ENCODE assay signal across 4 worm cellular contexts in genomic region chrII:7708540-7708939, ce11.
A peak's percentile ranks its signal among the peaks of the same experiment; 100 is the strongest.
TF ChIP-seq lines count a peak whose summit lies in the region.

Gene B0495.9, minus strand, starts transcription at chrII:7708710.

TF ChIP-seq in whole organism, L2 larva, 48 proteins besides CTCF, POLR2A, EP300 and RAD21:
- TF ChIP-seq mab-5 (tag; optimal IDR thresholded peaks at IDR 0.05; lab: Kevin White, UChicago): no peak
- TF ChIP-seq alr-1 (tag; optimal IDR thresholded peaks at IDR 0.05; lab: Kevin White, UChicago): no peak
- no peak for TF ChIP-seq zag-1 (tag; optimal IDR thresholded peaks at IDR 0.05; lab: Kevin White, UChicago)
- peak; percentile 14 for TF ChIP-seq sma-9 (GFP tag; optimal IDR thresholded peaks at IDR 0.05; lab: Kevin White, UChicago)
- TF ChIP-seq sma-9 (tag; optimal IDR thresholded peaks at IDR 0.05; lab: Kevin White, UChicago): no peak
- TF ChIP-seq unc-39 (tag; optimal IDR thresholded peaks at IDR 0.05; lab: Kevin White, UChicago): no peak
- TF ChIP-seq F13H6.1 (tag; optimal IDR thresholded peaks at IDR 0.05; lab: Kevin White, UChicago): peak; percentile 51
- TF ChIP-seq blmp-1 (tag; optimal IDR thresholded peaks at IDR 0.05; lab: Kevin White, UChicago; ENCODE audit: insufficient read depth): no peak
- peak; percentile 19 for TF ChIP-seq egl-27 (tag; optimal IDR thresholded peaks at IDR 0.05; lab: Kevin White, UChicago)
- peak; percentile 33 for TF ChIP-seq nhr-11 (tag; optimal IDR thresholded peaks at IDR 0.05; lab: Kevin White, UChicago)
- TF ChIP-seq mdl-1 (tag; optimal IDR thresholded peaks at IDR 0.05; lab: Kevin White, UChicago): no peak
- TF ChIP-seq sem-4 (tag; optimal IDR thresholded peaks at IDR 0.05; lab: Kevin White, UChicago): peak; percentile 7
- peak; percentile 63 for TF ChIP-seq nhr-129 (tag; optimal IDR thresholded peaks at IDR 0.05; lab: Kevin White, UChicago)
- no peak for TF ChIP-seq R02D3.7 (tag; optimal IDR thresholded peaks at IDR 0.05; lab: Kevin White, UChicago)
- TF ChIP-seq lsy-2 (tag; optimal IDR thresholded peaks at IDR 0.05; lab: Kevin White, UChicago): peak; percentile 13 to 65
- TF ChIP-seq unc-55 (GFP tag; optimal IDR thresholded peaks at IDR 0.05; lab: Kevin White, UChicago): peak; percentile 68
- no peak for TF ChIP-seq fos-1 (tag; optimal IDR thresholded peaks at IDR 0.05; lab: Kevin White, UChicago)
- no peak for TF ChIP-seq nhr-77 (tag; optimal IDR thresholded peaks at IDR 0.05; lab: Kevin White, UChicago)
- TF ChIP-seq C34F6.9 (tag; optimal IDR thresholded peaks at IDR 0.05; lab: Kevin White, UChicago): peak; percentile 44
- peak; percentile 31 for TF ChIP-seq lin-11 (tag; optimal IDR thresholded peaks at IDR 0.05; lab: Kevin White, UChicago)

TF ChIP-seq in whole organism, L4 larva, 104 proteins besides CTCF, POLR2A, EP300 and RAD21 (continues in another document):
- peak; percentile 28 for TF ChIP-seq nhr-28 (tag; optimal IDR thresholded peaks at IDR 0.05; lab: Kevin White, UChicago)
- no peak for TF ChIP-seq nhr-42 (GFP tag; IDR thresholded peaks at IDR 0.05; lab: Robert Waterston, UW)
- TF ChIP-seq zip-2 (tag; optimal IDR thresholded peaks at IDR 0.05; lab: Kevin White, UChicago): no peak
- TF ChIP-seq ceh-82 (tag; optimal IDR thresholded peaks at IDR 0.05; lab: Kevin White, UChicago): no peak
- TF ChIP-seq unc-130 (GFP tag; optimal IDR thresholded peaks at IDR 0.05; lab: Kevin White, UChicago): peak; percentile 65
- TF ChIP-seq hif-1 (tag; optimal IDR thresholded peaks at IDR 0.05; lab: Kevin White, UChicago): peak in 1 of 2 experiments; percentile 49
- no peak for TF ChIP-seq nhr-76 (tag; optimal IDR thresholded peaks at IDR 0.05; lab: Kevin White, UChicago)
- TF ChIP-seq nhr-111 (GFP tag; optimal IDR thresholded peaks at IDR 0.05; lab: Kevin White, UChicago): no peak
- no peak for TF ChIP-seq attf-4 (tag; optimal IDR thresholded peaks at IDR 0.05; lab: Kevin White, UChicago)
- TF ChIP-seq nhr-41 (GFP tag; IDR thresholded peaks at IDR 0.05; lab: Robert Waterston, UW): 0 out of 2 replicates have a peak, but pooled peaks have one; percentile 7
- TF ChIP-seq D1046.2 (GFP tag; IDR thresholded peaks at IDR 0.05; lab: Robert Waterston, UW): no peak
- peak; percentile 71 for TF ChIP-seq lim-7 (GFP tag; IDR thresholded peaks at IDR 0.05; lab: Robert Waterston, UW)
- TF ChIP-seq cey-2 (tag; optimal IDR thresholded peaks at IDR 0.05; lab: Kevin White, UChicago; ENCODE audit: borderline replicate concordance, insufficient read depth): no peak
- TF ChIP-seq pqm-1 (tag; optimal IDR thresholded peaks at IDR 0.05; lab: Kevin White, UChicago): no peak
- 0 out of 2 replicates have a peak, but pooled peaks have one; percentile 17 for TF ChIP-seq dmd-9 (GFP tag; IDR thresholded peaks at IDR 0.05; lab: Robert Waterston, UW)
- peak; percentile 21 for TF ChIP-seq nhr-6 (tag; optimal IDR thresholded peaks at IDR 0.05; lab: Kevin White, UChicago)
- no peak for TF ChIP-seq zfp-2 (tag; optimal IDR thresholded peaks at IDR 0.05; lab: Kevin White, UChicago)
- TF ChIP-seq hmg-1.1 (GFP tag; IDR thresholded peaks at IDR 0.05; lab: Robert Waterston, UW): peak; percentile 61; the same call in 1 of the 2 replicates
- TF ChIP-seq saeg-2 (GFP tag; IDR thresholded peaks at IDR 0.05; lab: Robert Waterston, UW): no peak
- TF ChIP-seq dpl-1 (GFP tag; optimal IDR thresholded peaks at IDR 0.05; lab: Kevin White, UChicago): peak; percentile 43
- no peak for TF ChIP-seq Y105C5A.15 (GFP tag; IDR thresholded peaks at IDR 0.05; lab: Robert Waterston, UW)
- TF ChIP-seq tra-1 (GFP tag; IDR thresholded peaks at IDR 0.05; lab: Robert Waterston, UW): 0 out of 2 replicates have a peak, but pooled peaks have one; percentile 19
- TF ChIP-seq Y48G9A.11 (GFP tag; IDR thresholded peaks at IDR 0.05; lab: Robert Waterston, UW): no peak
- no peak for TF ChIP-seq tag-97 (GFP tag; IDR thresholded peaks at IDR 0.05; lab: Robert Waterston, UW)
- TF ChIP-seq set-16 (GFP tag; IDR thresholded peaks at IDR 0.05; lab: Robert Waterston, UW): no peak

TF ChIP-seq in whole organism, late embryonic, 69 proteins besides CTCF, POLR2A, EP300 and RAD21 (continues in another document):
- peak; percentile 96 for TF ChIP-seq ref-2 (tag; optimal IDR thresholded peaks at IDR 0.05; lab: Kevin White, UChicago)
- TF ChIP-seq ceh-24 (tag; optimal IDR thresholded peaks at IDR 0.05; lab: Kevin White, UChicago): peak; percentile 68
- TF ChIP-seq nhr-11 (tag; optimal IDR thresholded peaks at IDR 0.05; lab: Kevin White, UChicago): peak; percentile 14
- peak; percentile 75 for TF ChIP-seq mec-3 (tag; optimal IDR thresholded peaks at IDR 0.05; lab: Kevin White, UChicago; ENCODE audit: borderline replicate concordance)
- TF ChIP-seq C38D4.7 (GFP tag; optimal IDR thresholded peaks at IDR 0.05; lab: Kevin White, UChicago): peak; percentile 88
- peak; percentile 62 for TF ChIP-seq ceh-48 (tag; optimal IDR thresholded peaks at IDR 0.05; lab: Kevin White, UChicago)
- TF ChIP-seq sdc-2 (tag; optimal IDR thresholded peaks at IDR 0.05; lab: Kevin White, UChicago): peak; percentile 81
- peak; percentile 91 for TF ChIP-seq hlh-8 (tag; optimal IDR thresholded peaks at IDR 0.05; lab: Kevin White, UChicago)
- TF ChIP-seq tbx-2 (tag; optimal IDR thresholded peaks at IDR 0.05; lab: Kevin White, UChicago): peak; percentile 95
- no peak for TF ChIP-seq ceh-30 (tag; optimal IDR thresholded peaks at IDR 0.05; lab: Kevin White, UChicago)
- peak; percentile 83 for TF ChIP-seq Y22D7AL.16 (tag; optimal IDR thresholded peaks at IDR 0.05; lab: Kevin White, UChicago)
- peak; percentile 61 for TF ChIP-seq lim-6 (tag; optimal IDR thresholded peaks at IDR 0.05; lab: Kevin White, UChicago)
- TF ChIP-seq ceh-19 (GFP tag; optimal IDR thresholded peaks at IDR 0.05; lab: Kevin White, UChicago): peak; percentile 92
- peak; percentile 96 for TF ChIP-seq elt-2 (tag; optimal IDR thresholded peaks at IDR 0.05; lab: Kevin White, UChicago)
- peak; percentile 87 for TF ChIP-seq C08G9.2 (tag; optimal IDR thresholded peaks at IDR 0.05; lab: Kevin White, UChicago)
- peak; percentile 93 for TF ChIP-seq ceh-14 (tag; optimal IDR thresholded peaks at IDR 0.05; lab: Kevin White, UChicago)
- TF ChIP-seq ceh-9 (tag; optimal IDR thresholded peaks at IDR 0.05; lab: Kevin White, UChicago): peak; percentile 23
- TF ChIP-seq pha-2 (tag; optimal IDR thresholded peaks at IDR 0.05; lab: Kevin White, UChicago): peak; percentile 82
- TF ChIP-seq nfya-1 (tag; optimal IDR thresholded peaks at IDR 0.05; lab: Kevin White, UChicago): peak; percentile 86
- peak; percentile 81 for TF ChIP-seq K02D7.2 (tag; optimal IDR thresholded peaks at IDR 0.05; lab: Kevin White, UChicago)
- peak; percentile 88 for TF ChIP-seq gmeb-2 (tag; optimal IDR thresholded peaks at IDR 0.05; lab: Kevin White, UChicago)
- TF ChIP-seq sox-2 (GFP tag; IDR thresholded peaks at IDR 0.05; lab: Robert Waterston, UW): peak; percentile 80
- TF ChIP-seq syd-9 (tag; optimal IDR thresholded peaks at IDR 0.05; lab: Kevin White, UChicago): peak; percentile 85
- peak; percentile 92 for TF ChIP-seq unc-86 (tag; optimal IDR thresholded peaks at IDR 0.05; lab: Kevin White, UChicago)
- TF ChIP-seq ahr-1 (tag; optimal IDR thresholded peaks at IDR 0.05; lab: Kevin White, UChicago): peak; percentile 87
- TF ChIP-seq hlh-6 (tag; optimal IDR thresholded peaks at IDR 0.05; lab: Kevin White, UChicago): peak; percentile 89

TF ChIP-seq in whole organism, mixed stage, embryonic, 35 proteins besides CTCF, POLR2A, EP300 and RAD21 (continues in another document):
- TF ChIP-seq ceh-39 (tag; optimal IDR thresholded peaks at IDR 0.05; lab: Kevin White, UChicago) (peak; percentile 27), lsy-2 (tag; optimal IDR thresholded peaks at IDR 0.05; lab: Kevin White, UChicago) (peak; percentile 69), unc-120 (tag; optimal IDR thresholded peaks at IDR 0.05; lab: Kevin White, UChicago; ENCODE audit: poor library complexity, severe bottlenecking) (peak; percentile 75), ces-1 (GFP tag; optimal IDR thresholded peaks at IDR 0.05; lab: Kevin White, UChicago) (peak; percentile 48), unc-62 (GFP tag; optimal IDR thresholded peaks at IDR 0.05; lab: Kevin White, UChicago) (no peak), elt-1 (tag; optimal IDR thresholded peaks at IDR 0.05; lab: Kevin White, UChicago; ENCODE audit: borderline replicate concordance, insufficient read depth) (peak; percentile 73), zip-8 (tag; optimal IDR thresholded peaks at IDR 0.05; lab: Kevin White, UChicago) (no peak), M03D4.4 (tag; optimal IDR thresholded peaks at IDR 0.05; lab: Kevin White, UChicago) (peak; percentile 90), nhr-2 (tag; optimal IDR thresholded peaks at IDR 0.05; lab: Kevin White, UChicago) (no peak), mep-1 (tag; optimal IDR thresholded peaks at IDR 0.05; lab: Kevin White, UChicago) (peak; percentile 33), snpc-4 (tag; optimal IDR thresholded peaks at IDR 0.05; lab: Kevin White, UChicago) (no peak), tbx-8 (GFP tag; optimal IDR thresholded peaks at IDR 0.05; lab: Kevin White, UChicago) (peak; percentile 73), nhr-28 (tag; optimal IDR thresholded peaks at IDR 0.05; lab: Kevin White, UChicago) (peak; percentile 3), unc-39 (tag; optimal IDR thresholded peaks at IDR 0.05; lab: Kevin White, UChicago) (peak; percentile 87), drap-1 (GFP tag; optimal IDR thresholded peaks at IDR 0.05; lab: Kevin White, UChicago) (peak; percentile 91), lin-13 (tag; optimal IDR thresholded peaks at IDR 0.05; lab: Kevin White, UChicago) (peak; percentile 79), cnd-1 (tag; optimal IDR thresholded peaks at IDR 0.05; lab: Kevin White, UChicago) (peak; percentile 92), blmp-1 (tag; optimal IDR thresholded peaks at IDR 0.05; lab: Kevin White, UChicago) (peak; percentile 69), flh-1 (GFP tag; optimal IDR thresholded peaks at IDR 0.05; lab: Kevin White, UChicago) (peak; percentile 77), ztf-11 (tag; optimal IDR thresholded peaks at IDR 0.05; lab: Kevin White, UChicago) (peak; percentile 94), ceh-43 (GFP tag; optimal IDR thresholded peaks at IDR 0.05; lab: Kevin White, UChicago) (peak; percentile 90), nhr-12 (tag; optimal IDR thresholded peaks at IDR 0.05; lab: Kevin White, UChicago) (peak; percentile 95), sem-2 (GFP tag; optimal IDR thresholded peaks at IDR 0.05; lab: Kevin White, UChicago) (peak; percentile 76), mab-5 (tag; optimal IDR thresholded peaks at IDR 0.05; lab: Kevin White, UChicago) (peak; percentile 23), ceh-83 (GFP tag; optimal IDR thresholded peaks at IDR 0.05; lab: Kevin White, UChicago) (peak; percentile 81), mls-2 (tag; optimal IDR thresholded peaks at IDR 0.05; lab: Kevin White, UChicago) (peak; percentile 96), nhr-237 (tag; optimal IDR thresholded peaks at IDR 0.05; lab: Kevin White, UChicago) (peak; percentile 8), ham-2 (GFP tag; optimal IDR thresholded peaks at IDR 0.05; lab: Kevin White, UChicago) (peak; percentile 83), elt-3 (tag; optimal IDR thresholded peaks at IDR 0.05; lab: Kevin White, UChicago) (no peak), sptf-1 (tag; optimal IDR thresholded peaks at IDR 0.05; lab: Kevin White, UChicago) (peak; percentile 96)
